Fruit fly (Drosophila melanogaster) whole organism, embryonic: ENCODE results near the gene CG5355.

Source experiments
- Abd-B ChIP-seq: fragments of 200-800 bp; sonication (Bioruptor generic); optimal IDR thresholded peaks from 2 replicates; lab custom pipeline; 2018; ENCODE audit warnings: missing biosample characterization, mild to moderate bottlenecking, missing genetic modification characterization, moderate library complexity
- Awh ChIP-seq: fragments of 200-800 bp; sonication (Bioruptor generic); IDR thresholded peaks from 2 replicates; pipeline ENCODE4, ENCODE4 v1.3.6; 2022; ENCODE audit warnings: missing biosample characterization, missing genetic modification characterization
- CG10366 ChIP-seq: fragments of 200-800 bp; sonication (Bioruptor generic); IDR thresholded peaks from 2 replicates; pipeline ENCODE4 v1.3.6; 2022; ENCODE audit warnings: missing biosample characterization, missing genetic modification characterization
- CG10431 ChIP-seq: fragments of 200-800 bp; sonication (Bioruptor generic); optimal IDR thresholded peaks from 3 replicates; lab custom pipeline; 2018; ENCODE audit warnings: missing biosample characterization, mild to moderate bottlenecking, missing genetic modification characterization
- CG10462 ChIP-seq: fragments of 200-800 bp; sonication (Bioruptor generic); optimal IDR thresholded peaks from 2 replicates; lab custom pipeline; 2016; ENCODE audit warnings: missing biosample characterization, missing genetic modification characterization
- CG10543 ChIP-seq: fragments of 200-800 bp; sonication (Bioruptor generic); optimal IDR thresholded peaks from 3 replicates; lab custom pipeline; 2017; ENCODE audit warnings: missing biosample characterization, mild to moderate bottlenecking, missing genetic modification characterization, moderate library complexity
- CG11504 ChIP-seq: fragments of 200-800 bp; sonication (Bioruptor generic); optimal IDR thresholded peaks from 3 replicates; lab custom pipeline; 2019; ENCODE audit warnings: missing biosample characterization, mild to moderate bottlenecking, missing genetic modification characterization, moderate library complexity
- CG12071 ChIP-seq: fragments of 200-800 bp; sonication (Bioruptor generic); optimal IDR thresholded peaks from 3 replicates; lab custom pipeline; 2018; ENCODE audit warnings: missing biosample characterization, mild to moderate bottlenecking, missing genetic modification characterization
- CG13624 ChIP-seq: fragments of 200-800 bp; sonication (Bioruptor generic); optimal IDR thresholded peaks from 2 replicates; lab custom pipeline; 2016; ENCODE audit warnings: missing biosample characterization, missing genetic modification characterization
- CG16813 ChIP-seq: fragments of 200-800 bp; sonication (Bioruptor generic); IDR thresholded peaks from 3 replicates; pipeline ENCODE4 v1.3.6; 2022; ENCODE audit warnings: missing biosample characterization, missing genetic modification characterization; ENCODE audit not compliant: partially characterized antibody
- CG17802 ChIP-seq: fragments of 200-800 bp; sonication (Bioruptor generic); optimal IDR thresholded peaks from 2 replicates; lab custom pipeline; 2018; ENCODE audit warnings: missing biosample characterization, mild to moderate bottlenecking, missing genetic modification characterization, moderate library complexity
- CG17912 ChIP-seq: fragments of 200-800 bp; sonication (Bioruptor generic); optimal IDR thresholded peaks from 2 replicates; lab custom pipeline; 2018; ENCODE audit warnings: missing biosample characterization, mild to moderate bottlenecking, missing genetic modification characterization
- CG32532 ChIP-seq: fragments of 200-800 bp; sonication (Bioruptor generic); IDR thresholded peaks from 2 replicates; pipeline ENCODE4 v1.3.6; 2022; ENCODE audit warnings: missing biosample characterization, missing genetic modification characterization
- CG3281 ChIP-seq: fragments of 200-800 bp; sonication (Bioruptor generic); optimal IDR thresholded peaks from 3 replicates; lab custom pipeline; 2017; ENCODE audit warnings: missing biosample characterization, mild to moderate bottlenecking, missing genetic modification characterization
- CG33213 ChIP-seq: fragments of 200-800 bp; sonication (Bioruptor generic); optimal IDR thresholded peaks from 3 replicates; lab custom pipeline; 2016; ENCODE audit warnings: missing biosample characterization, missing genetic modification characterization
- CG4328 ChIP-seq: fragments of 200-800 bp; sonication (Bioruptor generic); optimal IDR thresholded peaks from 3 replicates; lab custom pipeline; 2017; ENCODE audit warnings: missing biosample characterization, missing genetic modification reagents, missing genetic modification characterization
- CG5245 ChIP-seq: fragments of 200-800 bp; sonication (Bioruptor generic); optimal IDR thresholded peaks from 3 replicates; lab custom pipeline; 2016; ENCODE audit warnings: missing biosample characterization, missing genetic modification characterization
- CG5953 ChIP-seq: fragments of 200-800 bp; sonication (Bioruptor generic); IDR thresholded peaks from 2 replicates; pipeline ENCODE4 v1.3.6; 2022; ENCODE audit warnings: missing biosample characterization, missing genetic modification characterization
- CG8290 ChIP-seq, 3 experiments: fragments of 200-800 bp; sonication (Bioruptor generic); optimal IDR thresholded peaks; 2 replicates each; lab custom pipeline; 2016 to 2019; ENCODE audit warnings: missing biosample characterization in 3 of 3, missing genetic modification characterization in 3 of 3, mild to moderate bottlenecking in 2 of 3, moderate library complexity in 1 of 3
- CG8924 ChIP-seq: fragments of 200-800 bp; optimal IDR thresholded peaks from 3 replicates; lab custom pipeline; 2019; ENCODE audit warnings: missing biosample characterization, mild to moderate bottlenecking, missing genetic modification characterization, moderate library complexity
- CG9932 ChIP-seq: fragments of 200-800 bp; sonication (Bioruptor generic); IDR thresholded peaks from 2 replicates; pipeline ENCODE4 v1.3.6; 2022; ENCODE audit warnings: missing biosample characterization, missing genetic modification characterization
- E2f2 ChIP-seq: fragments of 200-800 bp; sonication (Bioruptor generic); IDR thresholded peaks from 2 replicates; pipeline ENCODE4 v1.3.6; 2022; ENCODE audit warnings: missing biosample characterization, missing genetic modification characterization
- Gsc ChIP-seq: fragments of 200-800 bp; sonication (Bioruptor generic); IDR thresholded peaks from 2 replicates; pipeline ENCODE4 v1.3.6; 2022; ENCODE audit warnings: missing biosample characterization, missing genetic modification characterization
- H2.0 ChIP-seq: fragments of 200-800 bp; sonication (Bioruptor generic); IDR thresholded peaks from 2 replicates; pipeline ENCODE4 v1.3.6; 2022; ENCODE audit warnings: missing biosample characterization, missing genetic modification characterization
- MBD-R2 ChIP-seq: fragments of 200-800 bp; sonication (Bioruptor generic); IDR thresholded peaks from 2 replicates; pipeline ENCODE4 v1.3.6; 2022; ENCODE audit warnings: missing biosample characterization, missing genetic modification characterization
- Ravus ChIP-seq: fragments of 200-800 bp; sonication (Bioruptor generic); IDR thresholded peaks from 2 replicates; pipeline ENCODE4 v1.3.6; 2022; ENCODE audit warnings: missing biosample characterization, missing genetic modification characterization
- Sin3A ChIP-seq: fragments of >200 bp; optimal IDR thresholded peaks from 2 replicates; lab custom pipeline; 2018
- Six4 ChIP-seq: fragments of 200-800 bp; sonication (Bioruptor generic); optimal IDR thresholded peaks from 2 replicates; lab custom pipeline; 2016; ENCODE audit warnings: missing biosample characterization, missing genetic modification characterization
- Vsx1 ChIP-seq: fragments of 200-800 bp; sonication (Bioruptor generic); optimal IDR thresholded peaks from 2 replicates; lab custom pipeline; 2017; ENCODE audit warnings: missing biosample characterization, mild to moderate bottlenecking, missing genetic modification characterization, missing genetic modification reagents
- ato ChIP-seq: fragments of 200-800 bp; sonication (Bioruptor generic); IDR thresholded peaks from 2 replicates; pipeline ENCODE4 v1.3.6; 2022; ENCODE audit warnings: missing biosample characterization, missing genetic modification characterization; ENCODE audit not compliant: partially characterized antibody
- chinmo ChIP-seq: fragments of 200-800 bp; sonication (Bioruptor generic); IDR thresholded peaks from 4 replicates; pipeline ENCODE4 v1.3.6; 2022; ENCODE audit warnings: missing biosample characterization, missing genetic modification characterization; ENCODE audit not compliant: partially characterized antibody
- ci ChIP-seq: fragments of 200-800 bp; sonication (Bioruptor generic); IDR thresholded peaks from 3 replicates; pipeline ENCODE4 v1.3.6; 2022; ENCODE audit warnings: missing biosample characterization, missing genetic modification characterization
- ems ChIP-seq: fragments of 200-800 bp; sonication (Bioruptor generic); optimal IDR thresholded peaks from 3 replicates; lab custom pipeline; 2016; ENCODE audit warnings: missing biosample characterization, missing genetic modification characterization
- fd102C ChIP-seq: fragments of 200-800 bp; sonication (Bioruptor generic); optimal IDR thresholded peaks from 2 replicates; lab custom pipeline; 2018; ENCODE audit warnings: missing biosample characterization, mild to moderate bottlenecking, missing genetic modification characterization, moderate library complexity
- fd3F ChIP-seq: fragments of 200-800 bp; sonication (Bioruptor generic); optimal IDR thresholded peaks from 2 replicates; lab custom pipeline; 2018; ENCODE audit warnings: missing biosample characterization, mild to moderate bottlenecking, missing genetic modification characterization, moderate library complexity
- gem ChIP-seq: fragments of 200-800 bp; sonication (Bioruptor generic); optimal IDR thresholded peaks from 2 replicates; lab custom pipeline; 2019; ENCODE audit warnings: missing biosample characterization, mild to moderate bottlenecking, missing genetic modification characterization, moderate library complexity
- hkb ChIP-seq, 2 experiments: fragments of 200-800 bp in 1 of 2; fragments of >200 bp in 1 of 2; sonication (Bioruptor generic) in 1 of 2; IDR thresholded peaks in 1 of 2; optimal IDR thresholded peaks in 1 of 2; 2 replicates each; pipeline versions ENCODE4 v1.3.6 to Lab custom; 2017 to 2022; ENCODE audit warnings: missing biosample characterization in 1 of 2, missing genetic modification characterization in 1 of 2
- insv ChIP-seq, 2 experiments: fragments of 200-800 bp; sonication (Bioruptor generic); optimal IDR thresholded peaks; 3 replicates each; lab custom pipeline; 2016 to 2018; ENCODE audit warnings: missing biosample characterization in 2 of 2, missing genetic modification characterization in 2 of 2
- klu ChIP-seq: fragments of 200-800 bp; sonication (Bioruptor generic); IDR thresholded peaks from 2 replicates; pipeline ENCODE4 v1.3.6; 2022; ENCODE audit warnings: missing biosample characterization, missing genetic modification characterization
- lbe ChIP-seq: fragments of 200-800 bp; sonication (Bioruptor generic); optimal IDR thresholded peaks from 2 replicates; lab custom pipeline; 2016; ENCODE audit warnings: missing biosample characterization, mild to moderate bottlenecking, missing genetic modification characterization
- nerfin-2 ChIP-seq: fragments of 200-800 bp; sonication (Bioruptor generic); IDR thresholded peaks from 2 replicates; pipeline ENCODE4 v1.3.6; 2022; ENCODE audit warnings: missing biosample characterization, missing genetic modification characterization; ENCODE audit not compliant: partially characterized antibody
- pum ChIP-seq: fragments of 200-800 bp; sonication (Bioruptor generic); optimal IDR thresholded peaks from 2 replicates; lab custom pipeline; 2016; ENCODE audit warnings: missing biosample characterization, missing genetic modification characterization
- repo ChIP-seq: fragments of 200-800 bp; sonication (Bioruptor generic); optimal IDR thresholded peaks from 2 replicates; lab custom pipeline; 2016; ENCODE audit warnings: missing biosample characterization, missing genetic modification characterization
- slou ChIP-seq: fragments of 200-800 bp; sonication (Bioruptor generic); optimal IDR thresholded peaks from 3 replicates; lab custom pipeline; 2016; ENCODE audit warnings: missing biosample characterization, missing genetic modification characterization
- sob ChIP-seq: fragments of 200-800 bp; sonication (Bioruptor generic); IDR thresholded peaks from 2 replicates; pipeline ENCODE4 v1.3.6; 2022; ENCODE audit warnings: missing biosample characterization, missing genetic modification characterization
- tap ChIP-seq: fragments of 200-800 bp; optimal IDR thresholded peaks from 3 replicates; lab custom pipeline; 2019; ENCODE audit warnings: missing biosample characterization, mild to moderate bottlenecking, missing genetic modification characterization, moderate library complexity
- trh ChIP-seq: fragments of 200-800 bp; sonication (Bioruptor generic); optimal IDR thresholded peaks from 2 replicates; lab custom pipeline; 2016; ENCODE audit warnings: missing biosample characterization, missing genetic modification characterization
- tup ChIP-seq: fragments of 200-800 bp; sonication (Bioruptor generic); optimal IDR thresholded peaks from 2 replicates; lab custom pipeline; 2016; ENCODE audit warnings: missing biosample characterization, mild to moderate bottlenecking, missing genetic modification characterization, moderate library complexity
- twi ChIP-seq: fragments of 200-800 bp; optimal IDR thresholded peaks from 2 replicates; lab custom pipeline; 2019; ENCODE audit warnings: missing biosample characterization, mild to moderate bottlenecking, missing genetic modification characterization, moderate library complexity

The CG5355 gene

dm6 chr2L:10430802-10431476 is 17.7 kb upstream of the CG5355 start, which contains the start of the genes Bug22 and TfIIB (continued):
- TF ChIP-seq Ravus (GFP tag; lab: Robert Waterston, UW) (peak; percentile 19; the same call in 1 of the 2 replicates), Six4 (GFP tag; lab: Kevin White, UChicago) (peak; percentile 55), tup (GFP tag; lab: Kevin White, UChicago) (peak; percentile 61), nerfin-2 (GFP tag; lab: Robert Waterston, UW) (no peak), pum (GFP tag; lab: Kevin White, UChicago) (peak; percentile 46), Awh (GFP tag; lab: Robert Waterston, UW) (0 out of 2 replicates have a peak, but pooled peaks have one; percentile 37), Gsc (GFP tag; lab: Robert Waterston, UW) (no peak), ato (GFP tag; lab: Robert Waterston, UW) (no peak), ems (GFP tag; lab: Kevin White, UChicago) (peak; percentile 52), CG9932 (GFP tag; lab: Robert Waterston, UW) (peak; percentile 80), Vsx1 (GFP tag; lab: Kevin White, UChicago) (no peak), hkb (optimal IDR thresholded peaks at IDR 0.05; lab: Kevin White, UChicago) (no peak), hkb (GFP tag; IDR thresholded peaks at IDR 0.05; lab: Robert Waterston, UW) (peak; percentile 75), CG11504 (no peak), E2f2 (peak; percentile 41; the same call in 1 of the 2 replicates), CG17912 (GFP tag; lab: Kevin White, UChicago) (peak; percentile 32), MBD-R2 (GFP tag; lab: Robert Waterston, UW) (peak; percentile 89), CG3281 (GFP tag; lab: Kevin White, UChicago) (peak; percentile 65), CG12071 (GFP tag; lab: Kevin White, UChicago) (no peak), lbe (GFP tag; lab: Kevin White, UChicago) (peak; percentile 31), CG10431 (GFP tag; lab: Kevin White, UChicago) (peak; percentile 18), CG17802 (peak; percentile 84), Abd-B (GFP tag; lab: Kevin White, UChicago) (peak; percentile 50), CG32532 (peak; percentile 74), fd3F (peak; percentile 61), Sin3A (lab: Kevin White, UChicago) (peak; percentile 9), trh (peak; percentile 24), CG16813 (GFP tag; lab: Robert Waterston, UW) (0 out of 3 replicates have a peak, but pooled peaks have one; percentile 36), H2.0 (GFP tag; lab: Robert Waterston, UW) (peak; percentile 64), CG10366 (GFP tag; lab: Robert Waterston, UW) (peak; percentile 74), CG8924 (peak; percentile 83), gem (tag; lab: Kevin White, UChicago) (peak; percentile 85), CG5245 (GFP tag; lab: Kevin White, UChicago) (peak; percentile 67), slou (GFP tag; lab: Kevin White, UChicago) (peak; percentile 62), chinmo (GFP tag; lab: Robert Waterston, UW) (no peak), twi (tag; lab: Kevin White, UChicago) (peak; percentile 32), repo (GFP tag; lab: Kevin White, UChicago) (no peak), CG10543 (GFP tag; lab: Kevin White, UChicago) (peak; percentile 80), klu (no peak), CG4328 (GFP tag; lab: Kevin White, UChicago) (peak; percentile 44), CG10462 (GFP tag; lab: Kevin White, UChicago) (peak; percentile 37), ci (GFP tag; lab: Robert Waterston, UW) (peak; percentile 88), fd102C (no peak), CG5953 (GFP tag; lab: Robert Waterston, UW) (no peak), CG13624 (GFP tag; lab: Kevin White, UChicago) (peak; percentile 62), CG33213 (GFP tag; lab: Kevin White, UChicago) (peak; percentile 35), tap (no peak), sob (GFP tag; lab: Robert Waterston, UW) (peak; percentile 68), insv (GFP tag; optimal IDR thresholded peaks at IDR 0.05; lab: Kevin White, UChicago) (peak in 1 of 2 experiments; percentile 37), CG8290 (GFP tag; optimal IDR thresholded peaks at IDR 0.05; lab: Kevin White, UChicago) (peak; percentile 78), CG8290 (tag; optimal IDR thresholded peaks at IDR 0.05; lab: Kevin White, UChicago) (peak; percentile 90 to 92)
